Worm (Caenorhabditis elegans) whole organism, early embryonic: ENCODE measurements around the gene exc-15.

Experiments used
- B0310.2 ChIP-seq: sonication (generic microtip); optimal IDR thresholded peaks from 2 replicates; lab custom pipeline; 2016; ENCODE audit warnings: mild to moderate bottlenecking, missing genetic modification characterization, missing compliant biosample characterization
- aly-1 ChIP-seq: sonication (generic microtip); optimal IDR thresholded peaks from 2 replicates; lab custom pipeline; 2016; ENCODE audit warnings: missing genetic modification characterization, missing compliant biosample characterization
- ama-1 ChIP-seq: fragments of 150-350 bp; optimal IDR thresholded peaks from 2 replicates; lab custom pipeline; 2014
- flt-1 ChIP-seq: fragments of 200-800 bp; sonication (Bioruptor generic); IDR thresholded peaks from 2 replicates; pipeline ENCODE4 v1.3.6; 2022; ENCODE audit warnings: missing genetic modification characterization, missing compliant biosample characterization
- hmbx-1 ChIP-seq: sonication (generic microtip); optimal IDR thresholded peaks from 2 replicates; lab custom pipeline; 2016; ENCODE audit warnings: mild to moderate bottlenecking, missing genetic modification characterization, missing compliant biosample characterization
- hmg-4 ChIP-seq: fragments of 200-800 bp; sonication (Bioruptor generic); optimal IDR thresholded peaks from 2 replicates; lab custom pipeline; 2018; ENCODE audit warnings: mild to moderate bottlenecking, missing genetic modification characterization, missing compliant biosample characterization
- pes-1 ChIP-seq: fragments of 200-800 bp; sonication (Bioruptor generic); IDR thresholded peaks from 2 replicates; pipeline ENCODE4 v1.3.6; 2022; ENCODE audit warnings: missing genetic modification reagents, missing genetic modification characterization, missing compliant biosample characterization
- scrt-1 ChIP-seq: fragments of 200-800 bp; sonication (Bioruptor generic); IDR thresholded peaks from 2 replicates; pipeline ENCODE4 v1.3.6; 2022; ENCODE audit warnings: missing genetic modification characterization, missing compliant biosample characterization
- tbx-11 ChIP-seq: fragments of 200-800 bp; sonication (Bioruptor generic); IDR thresholded peaks from 2 replicates; pipeline ENCODE4 v1.3.6; 2022; ENCODE audit warnings: missing genetic modification characterization, missing compliant biosample characterization
- tbx-37 ChIP-seq: fragments of 200-800 bp; sonication (Bioruptor generic); conservative IDR thresholded peaks from 2 replicates; pipeline ENCODE4 v1.3.6; 2022; ENCODE audit warnings: missing genetic modification reagents, missing genetic modification characterization, missing compliant biosample characterization

- TF ChIP-seq ama-1 (no peak), hmg-4 (GFP tag; lab: Kevin White, UChicago) (no peak), pes-1 (GFP tag; lab: Robert Waterston, UW) (no peak), aly-1 (tag; lab: Kevin White, UChicago) (no peak), hmbx-1 (tag; lab: Kevin White, UChicago) (no peak), B0310.2 (no peak), tbx-37 (GFP tag; lab: Robert Waterston, UW) (no peak), flt-1 (GFP tag; lab: Robert Waterston, UW) (no peak), scrt-1 (no peak), tbx-11 (no peak)
Measured at ce11 chrV:4525106-4525505, 41.8 kb downstream of the exc-15 start.
